Worm (Caenorhabditis elegans) whole organism, late embryonic: ENCODE results near the gene pei-2.

ENCODE experiments used
- ama-1 ChIP-seq: fragments of 150-350 bp; optimal IDR thresholded peaks from 2 replicates; lab custom pipeline; 2014
- ceh-18 ChIP-seq: sonication (generic microtip); optimal IDR thresholded peaks from 2 replicates; lab custom pipeline; 2016; ENCODE audit warnings: missing genetic modification characterization, missing compliant biosample characterization
- ceh-19 ChIP-seq: fragments of 200-800 bp; sonication (Bioruptor generic); optimal IDR thresholded peaks from 2 replicates; lab custom pipeline; 2018; ENCODE audit warnings: mild to moderate bottlenecking, missing genetic modification characterization, missing compliant biosample characterization
- ceh-31 ChIP-seq: sonication (generic microtip); optimal IDR thresholded peaks from 2 replicates; lab custom pipeline; 2016; ENCODE audit warnings: missing genetic modification characterization, missing compliant biosample characterization
- ceh-9 ChIP-seq: sonication (generic microtip); optimal IDR thresholded peaks from 2 replicates; lab custom pipeline; 2016; ENCODE audit warnings: mild to moderate bottlenecking, missing genetic modification characterization, inconsistent platforms, missing compliant biosample characterization
- ets-4 ChIP-seq: sonication (generic microtip); optimal IDR thresholded peaks from 2 replicates; lab custom pipeline; 2016; ENCODE audit warnings: missing genetic modification characterization, missing compliant biosample characterization
- gmeb-2 ChIP-seq: sonication (generic microtip); optimal IDR thresholded peaks from 2 replicates; lab custom pipeline; 2016; ENCODE audit warnings: missing genetic modification characterization, inconsistent platforms, missing compliant biosample characterization

ce11 chrV:1053385-1053784 lies 30.1 kb upstream of the pei-2 start:
- TF ChIP-seq gmeb-2, result no peak
- TF ChIP-seq ets-4, result no peak
- TF ChIP-seq ceh-31 (tag; lab: Kevin White, UChicago), result no peak
- no peak for TF ChIP-seq ceh-9 (tag; lab: Kevin White, UChicago)
- TF ChIP-seq ceh-18, result no peak
- TF ChIP-seq ceh-19 (GFP tag; lab: Kevin White, UChicago), result no peak
- TF ChIP-seq ama-1 (lab: Kevin White, UChicago), result no peak
